Fruit fly (Drosophila melanogaster) whole organism, embryonic: ENCODE results near the gene Fnta.
A peak's percentile ranks its signal among the peaks of the same experiment; 100 is the strongest.

Experiments used
- Antp ChIP-seq: fragments of 200-800 bp; sonication (Bioruptor generic); optimal IDR thresholded peaks from 3 replicates; lab custom pipeline; 2016; ENCODE audit warnings: missing biosample characterization, missing genetic modification characterization
- Awh ChIP-seq: fragments of 200-800 bp; sonication (Bioruptor generic); IDR thresholded peaks from 2 replicates; pipeline ENCODE4, ENCODE4 v1.3.6; 2022; ENCODE audit warnings: missing biosample characterization, missing genetic modification characterization
- Bteb2 ChIP-seq: fragments of 200-800 bp; sonication (Bioruptor generic); optimal IDR thresholded peaks from 2 replicates; lab custom pipeline; 2016; ENCODE audit warnings: missing biosample characterization, missing genetic modification characterization
- CG10321 ChIP-seq: fragments of 200-800 bp; sonication (Bioruptor generic); IDR thresholded peaks from 2 replicates; pipeline ENCODE4 v1.3.6; 2022; ENCODE audit warnings: missing biosample characterization, missing genetic modification characterization
- CG11093 ChIP-seq: fragments of 200-800 bp; sonication (Bioruptor generic); IDR thresholded peaks from 3 replicates; pipeline ENCODE4 v1.3.6; 2022; ENCODE audit warnings: missing biosample characterization, missing genetic modification characterization
- CG11247 ChIP-seq: fragments of 200-800 bp; sonication (Bioruptor generic); IDR thresholded peaks from 2 replicates; pipeline ENCODE4 v1.3.6; 2022; ENCODE audit warnings: missing biosample characterization, missing genetic modification characterization
- CG11723 ChIP-seq: fragments of 200-800 bp; sonication (Bioruptor generic); optimal IDR thresholded peaks from 2 replicates; lab custom pipeline; 2017; ENCODE audit warnings: missing biosample characterization, mild to moderate bottlenecking, missing genetic modification characterization
- CG12219 ChIP-seq: fragments of 200-800 bp; sonication (Bioruptor generic); optimal IDR thresholded peaks from 3 replicates; lab custom pipeline; 2018; ENCODE audit warnings: missing biosample characterization, mild to moderate bottlenecking, missing genetic modification characterization
- CG12942 ChIP-seq: fragments of 200-800 bp; sonication (Bioruptor generic); optimal IDR thresholded peaks from 3 replicates; lab custom pipeline; 2016; ENCODE audit warnings: missing biosample characterization, missing genetic modification characterization
- CG15696 ChIP-seq: fragments of 200-800 bp; sonication (Bioruptor generic); optimal IDR thresholded peaks from 2 replicates; lab custom pipeline; 2019; ENCODE audit warnings: missing biosample characterization, mild to moderate bottlenecking, missing genetic modification characterization, moderate library complexity
- CG17829 ChIP-seq: fragments of 200-800 bp; optimal IDR thresholded peaks from 2 replicates; lab custom pipeline; 2019; ENCODE audit warnings: missing biosample characterization, mild to moderate bottlenecking, missing genetic modification characterization, moderate library complexity
- CG17912 ChIP-seq: fragments of 200-800 bp; sonication (Bioruptor generic); optimal IDR thresholded peaks from 2 replicates; lab custom pipeline; 2018; ENCODE audit warnings: missing biosample characterization, mild to moderate bottlenecking, missing genetic modification characterization
- CG2116 ChIP-seq: fragments of 200-800 bp; sonication (Bioruptor generic); optimal IDR thresholded peaks from 3 replicates; lab custom pipeline; 2018; ENCODE audit warnings: missing biosample characterization, mild to moderate bottlenecking, missing genetic modification characterization
- CG2129 ChIP-seq: fragments of 200-800 bp; sonication (Bioruptor generic); IDR thresholded peaks from 2 replicates; pipeline ENCODE4 v1.3.6; 2022; ENCODE audit warnings: missing biosample characterization, missing genetic modification characterization; ENCODE audit not compliant: partially characterized antibody
- CG3838 ChIP-seq: fragments of 200-800 bp; sonication (Bioruptor generic); optimal IDR thresholded peaks from 3 replicates; lab custom pipeline; 2016; ENCODE audit warnings: missing biosample characterization, missing genetic modification characterization
- CG6854 ChIP-seq: fragments of 200-800 bp; sonication (Bioruptor generic); optimal IDR thresholded peaks from 3 replicates; lab custom pipeline; 2017; ENCODE audit warnings: missing biosample characterization, mild to moderate bottlenecking, missing genetic modification characterization
- Dek ChIP-seq: fragments of 200-800 bp; sonication (Bioruptor generic); optimal IDR thresholded peaks from 3 replicates; lab custom pipeline; 2019; ENCODE audit warnings: missing biosample characterization, mild to moderate bottlenecking, missing genetic modification characterization, moderate library complexity
- Dfd ChIP-seq, 2 experiments: fragments of >200 bp; optimal IDR thresholded peaks; 2 replicates each; lab custom pipeline; 2017; ENCODE audit warnings: missing biosample characterization in 2 of 2, missing genetic modification characterization in 2 of 2
- GATAe ChIP-seq: fragments of 200-800 bp; sonication (Bioruptor generic); conservative IDR thresholded peaks from 2 replicates; pipeline ENCODE4 v1.3.6; 2022; ENCODE audit warnings: missing biosample characterization, missing genetic modification characterization
- HHEX ChIP-seq: fragments of 200-800 bp; sonication (Bioruptor generic); optimal IDR thresholded peaks from 3 replicates; lab custom pipeline; 2017; ENCODE audit warnings: missing biosample characterization, mild to moderate bottlenecking, missing genetic modification characterization, missing genetic modification reagents
- Hand ChIP-seq: fragments of 200-800 bp; sonication (Bioruptor generic); optimal IDR thresholded peaks from 2 replicates; lab custom pipeline; 2017; ENCODE audit warnings: mild to moderate bottlenecking, missing biosample characterization, missing genetic modification reagents, missing genetic modification characterization
- Hr51 ChIP-seq, 2 experiments: fragments of 200-800 bp; sonication (Bioruptor generic); optimal IDR thresholded peaks; 2 replicates in 1 of 2; 3 replicates in 1 of 2; lab custom pipeline; 2016 to 2018; ENCODE audit warnings: missing biosample characterization in 2 of 2, missing genetic modification characterization in 2 of 2, mild to moderate bottlenecking in 1 of 2, moderate library complexity in 1 of 2
- Jarid2 ChIP-seq: fragments of 200-800 bp; sonication (Bioruptor generic); optimal IDR thresholded peaks from 3 replicates; lab custom pipeline; 2017; ENCODE audit warnings: mild to moderate bottlenecking, missing biosample characterization, missing genetic modification reagents, missing genetic modification characterization
- Lpt ChIP-seq: fragments of >200 bp; optimal IDR thresholded peaks from 2 replicates; lab custom pipeline; 2018; ENCODE audit warnings: missing biosample characterization, missing genetic modification characterization
- Meics ChIP-seq: fragments of 200-800 bp; sonication (Bioruptor generic); optimal IDR thresholded peaks from 2 replicates; lab custom pipeline; 2017; ENCODE audit warnings: missing biosample characterization, mild to moderate bottlenecking, missing genetic modification characterization
- Poxn ChIP-seq: fragments of 200-800 bp; sonication (Bioruptor generic); IDR thresholded peaks from 2 replicates; pipeline ENCODE4 v1.3.6; 2022; ENCODE audit warnings: missing biosample characterization, missing genetic modification characterization
- Ptx1 ChIP-seq: fragments of 200-800 bp; sonication (Bioruptor generic); IDR thresholded peaks from 2 replicates; pipeline ENCODE4 v1.3.6; 2022; ENCODE audit warnings: missing biosample characterization, missing genetic modification characterization
- Stat92E ChIP-seq, 3 experiments: fragments of >200 bp in 2 of 3; fragments of 200-800 bp in 1 of 3; sonication (Bioruptor generic) in 1 of 3; optimal IDR thresholded peaks; 2 replicates each; lab custom pipeline; 2017 to 2019; ENCODE audit warnings: missing biosample characterization in 3 of 3, missing genetic modification characterization in 3 of 3, mild to moderate bottlenecking in 1 of 3, moderate library complexity in 1 of 3
- Xrp1 ChIP-seq: fragments of 200-800 bp; sonication (Bioruptor generic); IDR thresholded peaks from 2 replicates; pipeline ENCODE4 v1.3.6; 2022; ENCODE audit warnings: missing biosample characterization, missing genetic modification characterization
- al ChIP-seq: fragments of 200-800 bp; sonication (Bioruptor generic); IDR thresholded peaks from 2 replicates; pipeline ENCODE4 v1.3.6; 2022; ENCODE audit warnings: missing biosample characterization, missing genetic modification characterization
- ap ChIP-seq: fragments of 200-800 bp; sonication (Bioruptor generic); IDR thresholded peaks from 2 replicates; pipeline ENCODE4 v1.3.6; 2022; ENCODE audit warnings: missing biosample characterization, missing genetic modification characterization
- bigmax ChIP-seq: fragments of 200-800 bp; sonication (Bioruptor generic); optimal IDR thresholded peaks from 2 replicates; lab custom pipeline; 2018; ENCODE audit warnings: missing biosample characterization, mild to moderate bottlenecking, missing genetic modification characterization
- corto ChIP-seq: fragments of 200-800 bp; sonication (Bioruptor generic); optimal IDR thresholded peaks from 2 replicates; lab custom pipeline; 2016; ENCODE audit warnings: missing biosample characterization, mild to moderate bottlenecking, missing genetic modification characterization, moderate library complexity
- crp ChIP-seq, 2 experiments: fragments of 200-800 bp; sonication (Bioruptor generic); optimal IDR thresholded peaks; 2 replicates in 1 of 2; 3 replicates in 1 of 2; lab custom pipeline; 2017; ENCODE audit warnings: missing biosample characterization in 2 of 2, missing genetic modification characterization in 2 of 2, mild to moderate bottlenecking in 1 of 2, moderate library complexity in 1 of 2
- dmrt99B ChIP-seq: fragments of 200-800 bp; sonication (Bioruptor generic); optimal IDR thresholded peaks from 2 replicates; lab custom pipeline; 2018; ENCODE audit warnings: missing biosample characterization, mild to moderate bottlenecking, missing genetic modification characterization, moderate library complexity
- en ChIP-seq: fragments of 200-800 bp; sonication (Bioruptor generic); optimal IDR thresholded peaks from 2 replicates; lab custom pipeline; 2016; ENCODE audit warnings: missing biosample characterization, missing genetic modification characterization
- jing ChIP-seq: fragments of 200-800 bp; sonication (Bioruptor generic); optimal IDR thresholded peaks from 2 replicates; lab custom pipeline; 2018; ENCODE audit warnings: missing biosample characterization, mild to moderate bottlenecking, missing genetic modification characterization
- lab ChIP-seq: fragments of 200-800 bp; sonication (Bioruptor generic); optimal IDR thresholded peaks from 3 replicates; lab custom pipeline; 2017; ENCODE audit warnings: missing biosample characterization, missing genetic modification characterization, mild to moderate bottlenecking, moderate library complexity, missing genetic modification reagents
- lilli ChIP-seq: fragments of 200-800 bp; sonication (Bioruptor generic); optimal IDR thresholded peaks from 3 replicates; lab custom pipeline; 2016; ENCODE audit warnings: missing biosample characterization, missing genetic modification characterization
- luna ChIP-seq: fragments of 200-800 bp; sonication (Bioruptor generic); optimal IDR thresholded peaks from 2 replicates; lab custom pipeline; 2016; ENCODE audit warnings: missing biosample characterization, missing genetic modification characterization
- nom ChIP-seq: fragments of 200-800 bp; sonication (Bioruptor generic); optimal IDR thresholded peaks from 2 replicates; lab custom pipeline; 2017; ENCODE audit warnings: missing biosample characterization, missing genetic modification characterization, mild to moderate bottlenecking, moderate library complexity, missing genetic modification reagents
- p53 ChIP-seq: fragments of 200-800 bp; sonication (Bioruptor generic); optimal IDR thresholded peaks from 2 replicates; lab custom pipeline; 2016; ENCODE audit warnings: missing biosample characterization, missing genetic modification characterization
- ro ChIP-seq: fragments of 200-800 bp; sonication (Bioruptor generic); IDR thresholded peaks from 2 replicates; pipeline ENCODE4 v1.3.6; 2022; ENCODE audit warnings: missing biosample characterization, missing genetic modification characterization
- scrt ChIP-seq: fragments of 200-800 bp; sonication (Bioruptor generic); optimal IDR thresholded peaks from 2 replicates; lab custom pipeline; 2018; ENCODE audit warnings: missing biosample characterization, mild to moderate bottlenecking, missing genetic modification characterization, moderate library complexity
- sd ChIP-seq: fragments of 200-800 bp; sonication (Bioruptor generic); optimal IDR thresholded peaks from 3 replicates; lab custom pipeline; 2018; ENCODE audit warnings: missing biosample characterization, mild to moderate bottlenecking, missing genetic modification characterization, moderate library complexity
- seq ChIP-seq: fragments of 200-800 bp; sonication (Bioruptor generic); IDR thresholded peaks from 2 replicates; pipeline ENCODE4 v1.3.6; 2022; ENCODE audit warnings: missing biosample characterization, missing genetic modification characterization
- slou ChIP-seq: fragments of 200-800 bp; sonication (Bioruptor generic); optimal IDR thresholded peaks from 3 replicates; lab custom pipeline; 2016; ENCODE audit warnings: missing biosample characterization, missing genetic modification characterization
- tio ChIP-seq: fragments of 200-800 bp; sonication (Bioruptor generic); optimal IDR thresholded peaks from 2 replicates; lab custom pipeline; 2017; ENCODE audit warnings: missing biosample characterization, missing genetic modification characterization, inconsistent platforms
- tup ChIP-seq: fragments of 200-800 bp; sonication (Bioruptor generic); optimal IDR thresholded peaks from 2 replicates; lab custom pipeline; 2016; ENCODE audit warnings: missing biosample characterization, mild to moderate bottlenecking, missing genetic modification characterization, moderate library complexity
- wdn ChIP-seq: fragments of 200-800 bp; sonication (Bioruptor generic); IDR thresholded peaks from 2 replicates; pipeline ENCODE4 v1.3.6; 2022; ENCODE audit warnings: missing biosample characterization, missing genetic modification characterization
- zfh2 ChIP-seq: fragments of 200-800 bp; sonication (Bioruptor generic); optimal IDR thresholded peaks from 2 replicates; lab custom pipeline; 2016; ENCODE audit warnings: missing biosample characterization, missing genetic modification characterization

Fnta gene

DNA sequence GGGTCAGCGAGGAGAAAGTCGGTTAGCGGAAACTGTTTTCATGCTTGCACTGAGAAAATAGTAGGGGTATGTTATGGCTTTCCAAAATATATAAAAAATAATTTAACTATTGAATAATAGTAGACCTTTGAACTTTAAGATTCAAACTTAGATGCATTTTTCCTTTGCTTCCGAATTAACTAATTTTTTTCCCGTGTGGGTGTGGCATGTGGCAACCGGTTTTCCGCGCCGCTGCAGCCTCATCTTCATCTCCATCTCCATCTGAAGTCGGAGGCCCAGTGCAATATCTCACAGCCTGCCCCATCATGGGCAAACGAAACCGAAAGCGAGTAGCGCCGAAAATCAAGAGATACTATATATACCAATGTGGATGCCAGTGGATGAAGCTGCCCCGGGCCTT is 32.9 kb downstream of the Fnta start (continued):
- TF ChIP-seq lab (GFP tag; lab: Kevin White, UChicago) (no peak), slou (GFP tag; lab: Kevin White, UChicago) (no peak), CG17912 (GFP tag; lab: Kevin White, UChicago) (no peak), Hand (GFP tag; lab: Kevin White, UChicago) (no peak), Lpt (no peak), seq (GFP tag; lab: Robert Waterston, UW) (no peak), GATAe (GFP tag; lab: Robert Waterston, UW) (no peak), tio (GFP tag; lab: Kevin White, UChicago) (no peak), Xrp1 (GFP tag; lab: Robert Waterston, UW) (peak; percentile 53), bigmax (no peak), zfh2 (GFP tag; lab: Kevin White, UChicago) (no peak), jing (GFP tag; lab: Kevin White, UChicago) (no peak), Hr51 (GFP tag; optimal IDR thresholded peaks at IDR 0.05; lab: Kevin White, UChicago) (no peak), CG11247 (GFP tag; lab: Robert Waterston, UW) (no peak), lilli (no peak), CG2116 (no peak), scrt (GFP tag; lab: Kevin White, UChicago) (no peak), CG10321 (no peak), crp (GFP tag; optimal IDR thresholded peaks at IDR 0.05; lab: Kevin White, UChicago) (no peak), dmrt99B (no peak), p53 (no peak), CG12219 (GFP tag; lab: Kevin White, UChicago) (no peak), en (GFP tag; lab: Kevin White, UChicago) (no peak), al (GFP tag; lab: Robert Waterston, UW) (no peak), CG15696 (tag; lab: Kevin White, UChicago) (no peak), Jarid2 (no peak), Antp (GFP tag; lab: Kevin White, UChicago) (no peak), CG11723 (GFP tag; lab: Kevin White, UChicago) (no peak), tup (no peak), Poxn (GFP tag; lab: Robert Waterston, UW) (no peak), Awh (GFP tag; lab: Robert Waterston, UW) (0 out of 2 replicates have a peak, but pooled peaks have one; percentile 17), CG2129 (GFP tag; lab: Robert Waterston, UW) (no peak), Bteb2 (GFP tag; lab: Kevin White, UChicago) (no peak), CG12942 (GFP tag; lab: Kevin White, UChicago) (no peak), Meics (GFP tag; lab: Kevin White, UChicago) (no peak), HHEX (no peak), wdn (GFP tag; lab: Robert Waterston, UW) (no peak), corto (GFP tag; lab: Kevin White, UChicago) (no peak), ro (GFP tag; lab: Robert Waterston, UW) (no peak), luna (GFP tag; lab: Kevin White, UChicago) (no peak), CG3838 (GFP tag; lab: Kevin White, UChicago) (no peak), Ptx1 (GFP tag; lab: Robert Waterston, UW) (no peak), sd (tag; lab: Kevin White, UChicago) (no peak), CG6854 (GFP tag; lab: Kevin White, UChicago) (no peak), Stat92E (GFP tag; optimal IDR thresholded peaks at IDR 0.05; lab: Kevin White, UChicago) (no peak), CG17829 (tag; lab: Kevin White, UChicago) (peak; percentile 17), nom (GFP tag; lab: Kevin White, UChicago) (peak; percentile 8), CG11093 (GFP tag; lab: Robert Waterston, UW) (no peak), Dek (tag; lab: Kevin White, UChicago) (no peak), Dfd (GFP tag; optimal IDR thresholded peaks at IDR 0.05; lab: Kevin White, UChicago) (no peak), ap (GFP tag; lab: Robert Waterston, UW) (no peak)
